Worm (Caenorhabditis elegans): ENCODE data around the gene F21C10.5.

DNA sequence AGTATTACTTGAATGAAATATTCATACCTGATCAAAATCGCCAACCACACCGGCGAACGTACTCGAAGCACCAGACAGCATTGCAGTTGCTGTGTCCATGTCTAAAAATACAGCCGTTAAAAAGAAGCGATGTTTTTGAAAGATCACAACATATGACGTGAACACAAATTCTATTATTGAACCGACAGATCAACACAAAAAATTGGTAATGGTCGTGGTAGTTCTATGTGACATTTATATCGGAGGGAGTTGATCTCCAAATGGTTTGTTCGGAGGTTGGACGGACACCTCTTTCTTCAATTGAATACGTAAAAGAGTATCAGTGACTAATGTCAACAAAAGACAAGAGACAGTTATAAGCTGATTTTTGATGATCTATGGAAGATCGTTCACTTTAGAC lies 15.9 kb downstream of the F21C10.5 start, which contains the start of gene pitr-3:
- TF ChIP-seq elt-3 (tag; optimal IDR thresholded peaks at IDR 0.05) (no peak), lsy-2 (tag; optimal IDR thresholded peaks at IDR 0.05) (no peak), unc-39 (tag; optimal IDR thresholded peaks at IDR 0.05) (no peak), ces-1 (GFP tag; optimal IDR thresholded peaks at IDR 0.05) (no peak), mep-1 (tag; optimal IDR thresholded peaks at IDR 0.05) (no peak), nhr-12 (tag; optimal IDR thresholded peaks at IDR 0.05) (no peak), blmp-1 (tag; optimal IDR thresholded peaks at IDR 0.05) (no peak), pha-4 (tag; optimal IDR thresholded peaks at IDR 0.05) (no peak)
